Worm (Caenorhabditis elegans) whole organism, L1 larva: ENCODE measurements around the gene ntl-2.

Source experiments
- elt-3 ChIP-seq, 6 experiments: fragments of 150-350 bp in 1 of 6; sonication (generic microtip); optimal IDR thresholded peaks; 2 replicates each; lab custom pipeline; 2017 to 2018; ENCODE audit warnings: missing biosample characterization in 6 of 6, missing genetic modification characterization in 6 of 6, inconsistent platforms in 1 of 6
- isw-1 ChIP-seq: fragments of 200-800 bp; sonication (Bioruptor generic); IDR thresholded peaks from 2 replicates; pipeline ENCODE4 v1.3.6; 2022; ENCODE audit warnings: missing genetic modification characterization, missing compliant biosample characterization
- lin-15B ChIP-seq: fragments of 150-350 bp; sonication (generic microtip); optimal IDR thresholded peaks from 3 replicates; lab custom pipeline; 2014; ENCODE audit warnings: missing biosample characterization, missing genetic modification characterization
- nhr-28 ChIP-seq: fragments of 150-350 bp; optimal IDR thresholded peaks from 2 replicates; lab custom pipeline; 2014; ENCODE audit warnings: missing biosample characterization, missing genetic modification characterization
- snpc-4 ChIP-seq: fragments of 150-350 bp; optimal IDR thresholded peaks from 2 replicates; lab custom pipeline; 2014; ENCODE audit warnings: missing biosample characterization, missing genetic modification characterization

ce11 chrII:4419956-4420355 is 43.7 kb upstream of the ntl-2 start, which contains the start of gene bpnt-1:
- TF ChIP-seq nhr-28 = no peak
- TF ChIP-seq isw-1 (GFP tag; lab: Robert Waterston, UW) = no peak
- TF ChIP-seq lin-15B (tag; lab: Kevin White, UChicago) = no peak
- TF ChIP-seq elt-3 (tag; optimal IDR thresholded peaks at IDR 0.05; lab: Kevin White, UChicago) = peak in 1 of 6 experiments; percentile 44
- no peak for TF ChIP-seq snpc-4 (tag; lab: Kevin White, UChicago)
